Fruit fly (Drosophila melanogaster): ENCODE results near the gene Mkk4.

Gene Mkk4

DNA sequence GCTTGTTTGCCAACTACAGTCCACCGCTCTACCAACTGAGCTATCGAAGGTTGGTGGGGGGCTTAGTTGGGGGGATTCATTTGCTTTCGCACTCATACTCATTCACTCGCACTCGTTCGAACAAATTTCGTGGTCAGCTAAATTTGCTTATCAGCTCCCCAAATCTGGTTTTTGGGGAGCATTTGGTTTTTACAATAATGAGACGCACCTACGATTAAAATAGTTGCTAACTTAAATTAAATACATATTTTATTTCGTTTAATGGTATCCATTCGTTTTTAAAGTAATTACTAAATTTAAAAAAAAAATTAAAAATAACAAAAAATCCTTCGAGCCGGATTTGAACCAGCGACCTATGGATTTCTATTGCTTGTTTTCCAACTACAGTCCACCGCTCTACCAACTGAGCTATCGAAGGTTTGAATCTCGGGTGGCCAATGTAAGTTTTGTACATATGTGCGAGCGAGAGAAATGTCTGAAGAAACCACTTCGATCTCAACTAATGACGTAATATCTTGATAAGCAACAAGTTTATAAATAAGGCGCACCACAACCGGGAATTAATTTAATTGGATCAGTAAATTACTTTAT, 8.1 kb downstream of the Mkk4 start:
- no peak for TF ChIP-seq CTCF (optimal IDR thresholded peaks at IDR 0.05)
- no peak for TF ChIP-seq CG8478 (optimal IDR thresholded peaks at IDR 0.05)

- TF ChIP-seq CG8478 (optimal IDR thresholded peaks at IDR 0.05): no peak
- TF ChIP-seq CTCF (optimal IDR thresholded peaks at IDR 0.05): no peak
Observed at dm6 chr3R:8638629-8639028, 12.0 kb downstream of the Mkk4 start.

DNA sequence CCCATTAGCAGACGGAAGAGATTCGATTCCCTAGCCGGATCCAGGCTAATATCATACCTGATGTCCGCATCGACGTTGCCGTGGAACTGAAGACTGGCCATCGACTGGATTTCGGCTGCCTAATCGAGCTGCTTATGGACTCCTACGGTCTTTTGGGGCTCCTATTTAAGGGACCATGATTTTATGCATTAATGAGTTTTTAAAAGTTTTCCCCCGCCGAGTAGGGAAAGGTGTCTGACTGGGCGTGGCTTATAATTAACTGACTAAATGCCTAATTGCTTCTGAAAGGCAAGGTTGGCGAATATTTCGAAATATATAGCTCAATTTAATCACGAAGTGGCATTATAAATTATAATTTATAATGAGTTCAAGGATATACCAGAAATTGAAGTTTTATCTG, 14.8 kb downstream of the Mkk4 start, which contains the start of gene Or85e:
Gene Or85e, minus strand, starts transcription at position 101 of the 400 bp plus-strand sequence.
- no peak for TF ChIP-seq CTCF (optimal IDR thresholded peaks at IDR 0.05)
- no peak for TF ChIP-seq CG8478 (optimal IDR thresholded peaks at IDR 0.05)

dm6 chr3R:8620737-8621136, 29.9 kb downstream of the Mkk4 start:
- TF ChIP-seq CTCF (optimal IDR thresholded peaks at IDR 0.05) (no peak), CG8478 (optimal IDR thresholded peaks at IDR 0.05) (no peak)

- no peak for TF ChIP-seq CTCF (optimal IDR thresholded peaks at IDR 0.05)
Observed at dm6 chr3R:8619089-8619488, 31.5 kb downstream of the Mkk4 start.

DNA sequence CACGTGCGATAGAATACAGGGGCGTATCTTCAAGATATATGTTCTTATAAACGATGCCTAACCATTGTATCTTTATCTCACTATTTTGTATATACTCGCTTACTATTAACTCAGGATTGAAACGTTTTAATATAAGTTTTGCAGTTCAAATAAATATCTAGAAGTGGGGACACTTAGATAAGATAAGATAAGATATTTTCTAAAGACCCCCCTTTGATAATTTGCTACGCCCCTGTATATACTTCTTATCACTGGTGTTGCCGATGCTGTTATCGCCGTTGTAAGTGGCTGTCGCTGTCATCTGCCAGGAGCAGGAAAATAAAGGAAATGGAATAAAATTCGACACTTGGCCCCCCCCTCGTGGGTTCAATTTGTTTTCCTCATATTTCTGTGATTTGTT, 34.4 kb downstream of the Mkk4 start:
- TF ChIP-seq CG8478 (optimal IDR thresholded peaks at IDR 0.05) (no peak), CTCF (optimal IDR thresholded peaks at IDR 0.05) (no peak)

Data from S2 (cell line).